Fruit fly (Drosophila melanogaster): ENCODE data around the gene CG13599.

CG13599 gene

DNA sequence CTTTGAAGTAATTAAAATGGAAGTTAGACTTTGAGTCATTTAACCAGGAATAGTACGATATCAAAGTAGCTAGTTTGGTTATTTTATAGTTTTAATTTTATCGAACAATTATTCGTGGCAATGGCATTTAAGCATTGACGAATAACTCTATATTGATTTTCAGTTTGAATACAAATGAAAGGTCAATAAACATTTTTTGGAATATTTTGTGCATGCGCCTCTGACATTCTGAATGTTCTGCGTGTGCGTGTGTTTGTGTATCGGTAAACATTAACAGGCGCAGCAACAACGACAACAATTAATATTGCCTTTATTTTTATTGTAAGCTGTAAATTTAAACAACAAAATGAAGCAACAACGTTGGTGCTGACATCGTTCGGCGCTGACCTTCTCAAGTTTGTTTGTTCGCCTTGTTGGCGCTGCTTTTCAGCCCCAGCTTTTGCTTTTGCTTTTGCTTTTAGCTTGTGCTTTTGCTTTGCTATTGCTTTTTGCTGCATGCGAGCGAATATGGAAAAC is 22.0 kb upstream of the CG13599 start (continued):
- peak in 1 of 2 experiments; percentile 49 for TF ChIP-seq Eip74EF (GFP tag; optimal IDR thresholded peaks at IDR 0.05)
- TF ChIP-seq CG18599 (GFP tag; optimal IDR thresholded peaks at IDR 0.05), result peak; percentile 53
- TF ChIP-seq CG4328 (GFP tag; optimal IDR thresholded peaks at IDR 0.05), result peak; percentile 14
- TF ChIP-seq CG15269 (tag; optimal IDR thresholded peaks at IDR 0.05), result peak; percentile 75
- peak; percentile 27 for TF ChIP-seq CG7271 (tag; optimal IDR thresholded peaks at IDR 0.05)
- peak in 1 of 2 experiments; percentile 1 for TF ChIP-seq chif (GFP tag; optimal IDR thresholded peaks at IDR 0.05)
- TF ChIP-seq caup (GFP tag; optimal IDR thresholded peaks at IDR 0.05; ENCODE audit: severe bottlenecking), result peak; percentile 19
- peak; percentile 19 for TF ChIP-seq eyg (GFP tag; optimal IDR thresholded peaks at IDR 0.05)
- TF ChIP-seq CG13296 (GFP tag; optimal IDR thresholded peaks at IDR 0.05), result peak; percentile 83
- peak; percentile 7 for TF ChIP-seq CG3407 (GFP tag; optimal IDR thresholded peaks at IDR 0.05)
- peak; percentile 9 for TF ChIP-seq CHES-1-like (GFP tag; optimal IDR thresholded peaks at IDR 0.05)

DNA sequence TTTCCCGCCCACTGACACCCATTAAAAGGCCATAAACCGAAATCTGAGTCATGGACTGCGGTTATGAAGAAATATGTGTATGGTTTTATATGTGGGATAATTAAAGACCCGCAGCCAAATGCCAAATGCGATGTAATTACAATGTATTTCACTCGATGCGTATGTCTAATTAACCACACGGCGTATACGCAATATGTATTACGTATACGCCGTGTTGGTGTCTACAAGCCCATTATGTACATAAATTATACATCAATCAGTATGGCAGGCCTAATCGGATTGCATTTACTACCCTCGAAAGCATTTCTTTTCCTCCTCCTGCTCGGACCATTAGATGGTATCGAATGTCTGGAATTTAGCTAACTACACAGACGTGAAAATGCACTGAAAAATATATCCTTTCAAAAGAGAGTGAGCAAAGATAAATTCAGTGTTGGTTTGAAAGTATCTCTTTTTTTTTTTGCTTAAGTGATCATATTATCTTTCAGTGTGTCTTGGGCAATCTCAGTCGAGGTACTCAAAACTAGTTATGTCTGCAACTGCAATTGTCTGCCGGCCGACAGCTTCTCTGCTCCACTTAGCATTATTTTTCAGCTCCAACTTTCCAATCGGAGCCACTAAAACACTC is 21.1 kb upstream of the CG13599 start:
- no peak for TF ChIP-seq CG30431 (GFP tag; optimal IDR thresholded peaks at IDR 0.05)
- no peak for TF ChIP-seq CG10654 (GFP tag; optimal IDR thresholded peaks at IDR 0.05)
- TF ChIP-seq Drgx (GFP tag; IDR thresholded peaks at IDR 0.05), result peak; percentile 51; the same call in 1 of the 2 replicates
- no peak for TF ChIP-seq BtbVII (GFP tag; optimal IDR thresholded peaks at IDR 0.05)
- no peak for TF ChIP-seq Dfd (GFP tag; optimal IDR thresholded peaks at IDR 0.05)
- TF ChIP-seq shn (GFP tag; optimal IDR thresholded peaks at IDR 0.05), result no peak
- no peak for TF ChIP-seq CG9727 (GFP tag; optimal IDR thresholded peaks at IDR 0.05)
- TF ChIP-seq p53 (GFP tag; optimal IDR thresholded peaks at IDR 0.05), result no peak
- TF ChIP-seq fd102C (GFP tag; optimal IDR thresholded peaks at IDR 0.05), result no peak
- TF ChIP-seq CG14965 (GFP tag; optimal IDR thresholded peaks at IDR 0.05; ENCODE audit: borderline replicate concordance), result no peak
- no peak for TF ChIP-seq CG6175 (GFP tag; IDR thresholded peaks at IDR 0.05)
- TF ChIP-seq row (GFP tag; IDR thresholded peaks at IDR 0.05), result no peak
- 0 out of 3 replicates have a peak, but pooled peaks have one; percentile 21 for TF ChIP-seq ken (GFP tag; IDR thresholded peaks at IDR 0.05)
- peak; percentile 95 for TF ChIP-seq CG7372 (GFP tag; IDR thresholded peaks at IDR 0.05)
- no peak for TF ChIP-seq CG13123 (GFP tag; optimal IDR thresholded peaks at IDR 0.05)
- no peak for TF ChIP-seq Hr39 (optimal IDR thresholded peaks at IDR 0.05)
- TF ChIP-seq fd96Cb (tag; optimal IDR thresholded peaks at IDR 0.05), result no peak
- TF ChIP-seq sens (GFP tag), result peak; percentile 20
- no peak for TF ChIP-seq onecut (GFP tag; IDR thresholded peaks at IDR 0.05)
- no peak for TF ChIP-seq CG6272 (GFP tag; IDR thresholded peaks at IDR 0.05)
- no peak for TF ChIP-seq kni (GFP tag; optimal IDR thresholded peaks at IDR 0.05)
- TF ChIP-seq CG17186 (GFP tag; optimal IDR thresholded peaks at IDR 0.05), result no peak
- no peak for TF ChIP-seq pan (optimal IDR thresholded peaks at IDR 0.05)
- TF ChIP-seq pan (GFP tag; optimal IDR thresholded peaks at IDR 0.05 in 1 of 2, IDR thresholded peaks at IDR 0.05 in 1 of 2), result no peak
- no peak for TF ChIP-seq Six4 (GFP tag; optimal IDR thresholded peaks at IDR 0.05)
- no peak for TF ChIP-seq CG2678 (tag; optimal IDR thresholded peaks at IDR 0.05)
- TF ChIP-seq CG1602 (GFP tag; optimal IDR thresholded peaks at IDR 0.05), result no peak
- no peak for TF ChIP-seq CG2202 (tag; optimal IDR thresholded peaks at IDR 0.05)
- no peak for TF ChIP-seq CG6791 (GFP tag; IDR thresholded peaks at IDR 0.05; ENCODE audit: partially characterized antibody)
- no peak for TF ChIP-seq pros (GFP tag; optimal IDR thresholded peaks at IDR 0.05)
- no peak for TF ChIP-seq CG2120 (GFP tag; optimal IDR thresholded peaks at IDR 0.05)
- no peak for TF ChIP-seq CG12942 (GFP tag; optimal IDR thresholded peaks at IDR 0.05)
- TF ChIP-seq D (optimal IDR thresholded peaks at IDR 0.05), result no peak
- TF ChIP-seq D (GFP tag; optimal IDR thresholded peaks at IDR 0.05), result no peak
- no peak for TF ChIP-seq CG11560 (tag; IDR thresholded peaks at IDR 0.05)
- no peak for TF ChIP-seq CG11398 (GFP tag; optimal IDR thresholded peaks at IDR 0.05)
- TF ChIP-seq CG13296 (GFP tag; optimal IDR thresholded peaks at IDR 0.05), result no peak
- peak; percentile 31 for TF ChIP-seq CG10979 (tag; optimal IDR thresholded peaks at IDR 0.05)
- no peak for TF ChIP-seq Fer2 (tag; optimal IDR thresholded peaks at IDR 0.05)
